Fruit fly (Drosophila melanogaster): ENCODE data around the gene Brd.

The Brd gene

dm6 chr3L:15011638-15012335 is 39.3 kb downstream of the Brd start (continued):
- TF ChIP-seq fru (GFP tag; optimal IDR thresholded peaks at IDR 0.05), result peak; percentile 24

- TF ChIP-seq HLH106 (tag; optimal IDR thresholded peaks at IDR 0.05) (peak; percentile 30), dl (GFP tag; optimal IDR thresholded peaks at IDR 0.05; ENCODE audit: insufficient read depth in 1 of 2, partially characterized antibody in 2 of 2) (no peak), foxo (GFP tag; optimal IDR thresholded peaks at IDR 0.05) (peak in 1 of 2 experiments; percentile 23)
Observed at dm6 chr3L:15013296-15013695, 40.8 kb downstream of the Brd start.

- peak; percentile 83 for TF ChIP-seq rgr (GFP tag; optimal IDR thresholded peaks at IDR 0.05)
- peak; percentile 5 for TF ChIP-seq Rel (GFP tag; optimal IDR thresholded peaks at IDR 0.05)
- no peak for TF ChIP-seq Rel (tag; optimal IDR thresholded peaks at IDR 0.05)
- TF ChIP-seq pan (optimal IDR thresholded peaks at IDR 0.05), result no peak
- peak; percentile 21 for TF ChIP-seq dsf (GFP tag; optimal IDR thresholded peaks at IDR 0.05; ENCODE audit: borderline replicate concordance)
- no peak for TF ChIP-seq Vsx2 (GFP tag; optimal IDR thresholded peaks at IDR 0.05; ENCODE audit: partially characterized antibody)
- no peak for TF ChIP-seq lola (GFP tag; optimal IDR thresholded peaks at IDR 0.05)
- TF ChIP-seq h (GFP tag; optimal IDR thresholded peaks at IDR 0.05), result peak; percentile 80
- TF ChIP-seq OdsH (GFP tag; optimal IDR thresholded peaks at IDR 0.05), result peak; percentile 75
- peak; percentile 42 for TF ChIP-seq Hnf4 (GFP tag; optimal IDR thresholded peaks at IDR 0.05)
- TF ChIP-seq foxo (GFP tag; optimal IDR thresholded peaks at IDR 0.05), result peak in 1 of 2 experiments; percentile 74
- peak; percentile 71 for TF ChIP-seq sage (GFP tag; optimal IDR thresholded peaks at IDR 0.05)
- peak; percentile 55 for TF ChIP-seq Hr83 (GFP tag; optimal IDR thresholded peaks at IDR 0.05; ENCODE audit: poor library complexity, severe bottlenecking)
- peak; percentile 73 for TF ChIP-seq sv (GFP tag; optimal IDR thresholded peaks at IDR 0.05)
- peak; percentile 87 for TF ChIP-seq brk (GFP tag; optimal IDR thresholded peaks at IDR 0.05)
- peak; percentile 78 for TF ChIP-seq Myc (optimal IDR thresholded peaks at IDR 0.05)
- no peak for TF ChIP-seq dmrt93B (GFP tag; optimal IDR thresholded peaks at IDR 0.05)
- TF ChIP-seq CG9705 (GFP tag; optimal IDR thresholded peaks at IDR 0.05), result peak; percentile 26
- TF ChIP-seq N (GFP tag; optimal IDR thresholded peaks at IDR 0.05), result no peak
- TF ChIP-seq Mio (GFP tag; optimal IDR thresholded peaks at IDR 0.05), result no peak
- TF ChIP-seq dl (GFP tag; optimal IDR thresholded peaks at IDR 0.05; ENCODE audit: insufficient read depth in 1 of 2, partially characterized antibody in 2 of 2), result no peak
- peak; percentile 65 for TF ChIP-seq fru (GFP tag; optimal IDR thresholded peaks at IDR 0.05)
- TF ChIP-seq jim (GFP tag; optimal IDR thresholded peaks at IDR 0.05), result no peak
- TF ChIP-seq Abd-B (GFP tag; optimal IDR thresholded peaks at IDR 0.05), result no peak
- TF ChIP-seq GATAd (GFP tag; optimal IDR thresholded peaks at IDR 0.05), result no peak
- peak; percentile 20 for TF ChIP-seq Dfd (GFP tag; optimal IDR thresholded peaks at IDR 0.05)
- peak; percentile 55 for TF ChIP-seq HLH106 (tag; optimal IDR thresholded peaks at IDR 0.05)
- TF ChIP-seq psq (GFP tag; optimal IDR thresholded peaks at IDR 0.05), result peak; percentile 43
- TF ChIP-seq Jra (GFP tag; optimal IDR thresholded peaks at IDR 0.05), result peak; percentile 12
- TF ChIP-seq br (GFP tag; optimal IDR thresholded peaks at IDR 0.05), result peak; percentile 44
- no peak for TF ChIP-seq Dif (GFP tag; optimal IDR thresholded peaks at IDR 0.05; ENCODE audit: partially characterized antibody)
- no peak for TF ChIP-seq usp (GFP tag; optimal IDR thresholded peaks at IDR 0.05)
- no peak for TF ChIP-seq woc (GFP tag; optimal IDR thresholded peaks at IDR 0.05)
- peak; percentile 67 for TF ChIP-seq Sp1 (GFP tag; optimal IDR thresholded peaks at IDR 0.05)
- TF ChIP-seq CG32264 (GFP tag; optimal IDR thresholded peaks at IDR 0.05), result peak; percentile 12
- no peak for TF ChIP-seq Hr78 (GFP tag; optimal IDR thresholded peaks at IDR 0.05)
- peak; percentile 51 for TF ChIP-seq ey (GFP tag; optimal IDR thresholded peaks at IDR 0.05)
- TF ChIP-seq CrebA (GFP tag; optimal IDR thresholded peaks at IDR 0.05; ENCODE audit: borderline replicate concordance), result peak; percentile 1
- no peak for TF ChIP-seq tai (GFP tag; optimal IDR thresholded peaks at IDR 0.05)
Observed at dm6 chr3L:15013957-15014692, 41.7 kb downstream of the Brd start, which contains the start of gene Reck. Gene Reck, minus strand, starts transcription at chr3L:15014062.
